Fruit fly (Drosophila melanogaster): Measurements from ENCODE around the gene CG15353.

The CG15353 gene

dm6 chr2L:2007093-2007492 is at the start of gene CG15353:
Gene CG15353 (minus strand): TSS chr2L:2007193.
- no peak for TF ChIP-seq insv (optimal IDR thresholded peaks at IDR 0.05)
- TF ChIP-seq ttk (optimal IDR thresholded peaks at IDR 0.05): no peak
- no peak for TF ChIP-seq h (optimal IDR thresholded peaks at IDR 0.05)
- TF ChIP-seq Sin3A (optimal IDR thresholded peaks at IDR 0.05): no peak
- no peak for TF ChIP-seq Myc (optimal IDR thresholded peaks at IDR 0.05)
- TF ChIP-seq psq (optimal IDR thresholded peaks at IDR 0.05): no peak

DNA sequence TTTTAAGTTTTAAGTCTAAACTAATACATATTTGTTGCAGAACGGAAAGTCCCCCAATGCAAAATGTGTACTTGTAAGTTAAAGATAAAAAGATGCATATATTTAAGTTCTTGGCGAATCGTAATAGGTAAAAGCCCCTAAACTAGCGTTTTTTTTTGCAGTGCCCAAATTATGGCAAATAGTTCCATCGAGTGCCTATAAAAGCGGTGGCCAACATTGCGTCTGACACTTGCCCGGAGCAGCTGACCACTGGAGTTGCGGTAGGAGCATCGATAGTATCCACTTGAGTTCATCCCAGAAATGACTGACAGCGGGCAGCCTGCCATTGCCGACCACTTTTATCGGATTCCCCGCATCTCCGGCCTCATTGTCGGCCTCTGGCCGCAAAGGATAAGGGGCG is 47.3 kb upstream of the CG15353 start, which contains the start of gene Or22c:
Gene Or22c (plus strand): TSS at position 301 of the 400 bp plus-strand sequence.
- TF ChIP-seq Myc (optimal IDR thresholded peaks at IDR 0.05) (no peak), h (optimal IDR thresholded peaks at IDR 0.05) (no peak), insv (optimal IDR thresholded peaks at IDR 0.05) (no peak), ttk (optimal IDR thresholded peaks at IDR 0.05) (no peak), Sin3A (optimal IDR thresholded peaks at IDR 0.05) (no peak), psq (optimal IDR thresholded peaks at IDR 0.05) (no peak)

- no peak for TF ChIP-seq ttk (optimal IDR thresholded peaks at IDR 0.05)
- no peak for TF ChIP-seq Myc (optimal IDR thresholded peaks at IDR 0.05)
- TF ChIP-seq insv (optimal IDR thresholded peaks at IDR 0.05): no peak
- no peak for TF ChIP-seq h (optimal IDR thresholded peaks at IDR 0.05)
- TF ChIP-seq Sin3A (optimal IDR thresholded peaks at IDR 0.05): no peak
- TF ChIP-seq psq (optimal IDR thresholded peaks at IDR 0.05): no peak
Observed at dm6 chr2L:2045265-2045664, 38.3 kb upstream of the CG15353 start, which contains the start of gene Kebab. Gene Kebab (plus strand): TSS chr2L:2045494.

- no peak for TF ChIP-seq insv (optimal IDR thresholded peaks at IDR 0.05)
- TF ChIP-seq ttk (optimal IDR thresholded peaks at IDR 0.05): no peak
- TF ChIP-seq Sin3A (optimal IDR thresholded peaks at IDR 0.05): no peak
- no peak for TF ChIP-seq Myc (optimal IDR thresholded peaks at IDR 0.05)
- no peak for TF ChIP-seq h (optimal IDR thresholded peaks at IDR 0.05)
- no peak for TF ChIP-seq psq (optimal IDR thresholded peaks at IDR 0.05)
Observed at dm6 chr2L:2044826-2045225, 37.8 kb upstream of the CG15353 start.

DNA sequence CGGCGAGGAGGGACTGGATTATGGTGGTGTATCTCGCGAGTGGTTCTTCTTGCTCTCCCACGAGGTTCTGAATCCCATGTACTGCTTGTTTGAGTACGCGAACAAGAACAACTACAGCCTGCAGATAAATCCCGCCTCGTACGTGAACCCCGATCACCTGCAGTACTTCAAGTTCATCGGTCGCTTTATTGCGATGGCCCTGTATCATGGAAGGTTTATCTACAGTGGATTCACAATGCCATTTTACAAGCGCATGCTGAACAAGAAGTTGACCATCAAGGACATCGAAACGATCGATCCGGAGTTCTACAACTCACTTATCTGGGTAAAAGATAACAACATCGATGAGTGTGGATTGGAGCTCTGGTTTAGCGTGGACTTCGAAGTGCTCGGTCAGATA is 35.1 kb upstream of the CG15353 start:
- no peak for TF ChIP-seq Sin3A (optimal IDR thresholded peaks at IDR 0.05)
- TF ChIP-seq insv (optimal IDR thresholded peaks at IDR 0.05): no peak
- TF ChIP-seq Myc (optimal IDR thresholded peaks at IDR 0.05): no peak
- TF ChIP-seq psq (optimal IDR thresholded peaks at IDR 0.05): no peak
- no peak for TF ChIP-seq h (optimal IDR thresholded peaks at IDR 0.05)
- no peak for TF ChIP-seq ttk (optimal IDR thresholded peaks at IDR 0.05)

DNA sequence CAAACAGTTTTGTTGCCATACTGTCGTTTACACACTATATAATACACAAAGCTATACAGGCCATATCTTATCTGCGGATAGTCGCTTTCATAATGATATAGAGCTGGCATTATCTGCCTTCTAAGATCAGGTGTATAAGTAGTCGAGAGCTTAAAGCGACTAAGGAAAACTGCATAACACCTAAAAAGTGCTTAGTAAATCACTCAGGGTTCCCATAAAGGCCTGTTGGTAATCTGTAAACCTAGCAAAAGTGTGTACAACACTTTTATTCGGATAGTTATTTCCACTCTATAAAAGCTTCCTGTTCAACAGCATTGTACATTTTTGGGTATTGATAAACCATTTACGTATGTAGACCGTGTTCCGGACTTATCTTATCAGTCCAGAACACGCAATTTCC is 32.5 kb upstream of the CG15353 start:
- no peak for TF ChIP-seq Sin3A (optimal IDR thresholded peaks at IDR 0.05)
- no peak for TF ChIP-seq h (optimal IDR thresholded peaks at IDR 0.05)
- TF ChIP-seq psq (optimal IDR thresholded peaks at IDR 0.05): no peak
- no peak for TF ChIP-seq ttk (optimal IDR thresholded peaks at IDR 0.05)
- TF ChIP-seq insv (optimal IDR thresholded peaks at IDR 0.05): no peak
- no peak for TF ChIP-seq Myc (optimal IDR thresholded peaks at IDR 0.05)

DNA sequence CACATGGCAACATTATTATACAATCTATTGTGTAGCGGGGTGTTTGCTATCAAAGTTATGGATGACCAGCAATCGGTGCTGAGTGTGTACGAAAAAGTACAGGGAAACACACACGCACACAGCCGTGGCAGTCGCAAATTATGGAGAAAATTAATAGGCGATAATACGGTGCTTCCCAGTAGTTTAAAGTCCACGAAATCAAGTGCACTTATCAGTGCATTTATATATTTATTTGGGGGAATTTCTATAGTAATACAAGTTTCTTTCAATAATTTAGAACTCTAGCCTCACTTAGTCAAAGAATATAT is 31.9 kb upstream of the CG15353 start:
- no peak for TF ChIP-seq Sin3A (optimal IDR thresholded peaks at IDR 0.05)
- TF ChIP-seq psq (optimal IDR thresholded peaks at IDR 0.05): no peak
- no peak for TF ChIP-seq insv (optimal IDR thresholded peaks at IDR 0.05)
- TF ChIP-seq ttk (optimal IDR thresholded peaks at IDR 0.05): no peak
- TF ChIP-seq Myc (optimal IDR thresholded peaks at IDR 0.05): no peak
- TF ChIP-seq h (optimal IDR thresholded peaks at IDR 0.05): no peak

dm6 chr2L:2038253-2038955 is 31.4 kb upstream of the CG15353 start:
- TF ChIP-seq psq (optimal IDR thresholded peaks at IDR 0.05) (no peak), ttk (optimal IDR thresholded peaks at IDR 0.05) (no peak), h (optimal IDR thresholded peaks at IDR 0.05) (no peak), Myc (optimal IDR thresholded peaks at IDR 0.05) (no peak), insv (optimal IDR thresholded peaks at IDR 0.05) (no peak), Sin3A (optimal IDR thresholded peaks at IDR 0.05) (no peak)

- TF ChIP-seq h (optimal IDR thresholded peaks at IDR 0.05): no peak
- no peak for TF ChIP-seq ttk (optimal IDR thresholded peaks at IDR 0.05)
- no peak for TF ChIP-seq psq (optimal IDR thresholded peaks at IDR 0.05)
- TF ChIP-seq Myc (optimal IDR thresholded peaks at IDR 0.05): no peak
- no peak for TF ChIP-seq Sin3A (optimal IDR thresholded peaks at IDR 0.05)
- TF ChIP-seq insv (optimal IDR thresholded peaks at IDR 0.05): no peak
Observed at dm6 chr2L:2037551-2038252, 30.7 kb upstream of the CG15353 start.

DNA sequence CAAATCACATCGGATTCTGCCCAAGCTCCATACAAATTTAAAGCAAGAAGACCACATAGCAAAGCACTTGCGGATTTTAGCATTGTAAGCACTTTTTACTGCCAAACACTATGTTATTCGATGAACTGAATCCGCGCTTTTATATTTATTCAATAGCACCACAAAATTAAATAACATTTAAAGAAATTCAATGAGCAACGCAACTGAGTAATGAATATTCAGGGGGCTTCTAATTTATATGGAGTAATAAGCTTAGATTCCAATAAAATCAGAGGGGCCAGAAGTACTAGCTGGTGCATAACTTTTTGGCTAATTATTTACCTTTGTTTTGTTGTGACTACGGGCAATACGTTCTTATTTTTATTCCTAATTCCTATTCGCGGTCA is 30.2 kb upstream of the CG15353 start, which contains the start of gene lectin-22C:
Gene lectin-22C (minus strand): TSS at position 101 of the 386 bp plus-strand sequence.
- TF ChIP-seq ttk (optimal IDR thresholded peaks at IDR 0.05): no peak
- TF ChIP-seq insv (optimal IDR thresholded peaks at IDR 0.05): no peak

DNA sequence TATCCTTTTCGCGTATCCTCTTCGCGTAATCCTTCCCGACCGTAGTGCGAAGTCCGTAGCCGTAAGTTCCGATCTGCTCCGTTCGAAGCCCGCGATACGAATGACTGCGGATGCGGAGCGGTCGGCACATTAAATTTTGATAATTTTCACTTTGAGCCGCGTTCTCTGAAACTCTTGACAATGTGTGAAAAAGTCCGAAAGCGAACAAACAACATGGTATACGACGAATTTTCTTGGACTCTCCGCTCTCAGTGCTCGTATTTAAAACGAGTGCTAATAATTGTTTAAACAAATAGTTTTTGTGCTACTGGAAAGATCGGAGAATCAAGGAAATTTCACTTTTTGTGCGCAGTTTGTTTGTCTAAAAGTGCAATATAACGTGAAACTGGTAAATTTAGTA is 28.9 kb upstream of the CG15353 start, which contains the start of gene CG42296:
Gene CG42296 (minus strand): TSS at position 101 of the 400 bp plus-strand sequence.
- no peak for TF ChIP-seq ttk (optimal IDR thresholded peaks at IDR 0.05)
- no peak for TF ChIP-seq h (optimal IDR thresholded peaks at IDR 0.05)
- no peak for TF ChIP-seq insv (optimal IDR thresholded peaks at IDR 0.05)
- no peak for TF ChIP-seq Sin3A (optimal IDR thresholded peaks at IDR 0.05)
- TF ChIP-seq psq (optimal IDR thresholded peaks at IDR 0.05): no peak
- no peak for TF ChIP-seq Myc (optimal IDR thresholded peaks at IDR 0.05)

DNA sequence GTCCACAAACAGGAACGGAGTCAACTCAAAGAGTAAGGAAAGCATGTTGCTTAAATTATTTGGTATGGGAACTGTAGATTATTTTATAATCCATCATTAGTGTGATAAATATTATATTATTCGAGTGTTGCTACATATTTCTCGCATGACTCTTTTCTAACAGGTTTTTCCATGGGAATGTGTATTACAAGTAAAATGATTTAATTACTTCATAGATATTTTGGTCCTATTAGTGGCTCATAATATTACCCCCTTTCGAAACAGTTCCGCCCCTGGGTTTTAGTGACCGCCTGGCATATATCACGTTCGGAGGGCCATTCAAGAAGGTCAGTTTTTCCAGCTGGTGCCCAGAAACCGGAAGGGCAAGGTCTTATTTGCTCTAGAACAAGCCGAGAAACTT is 25.1 kb upstream of the CG15353 start:
- TF ChIP-seq psq (optimal IDR thresholded peaks at IDR 0.05) (no peak), ttk (optimal IDR thresholded peaks at IDR 0.05) (no peak), h (optimal IDR thresholded peaks at IDR 0.05) (no peak), Sin3A (optimal IDR thresholded peaks at IDR 0.05) (no peak), insv (optimal IDR thresholded peaks at IDR 0.05) (no peak), Myc (optimal IDR thresholded peaks at IDR 0.05) (no peak)

Data from Kc167 (cell line).